Fruit fly (Drosophila melanogaster) whole organism, wandering third instar larva: ENCODE data around the gene CG13117.

Experiments used
- CG9705 ChIP-seq: fragments of 200-800 bp; sonication (Bioruptor generic); optimal IDR thresholded peaks from 2 replicates; lab custom pipeline; 2018; ENCODE audit warnings: missing biosample characterization, mild to moderate bottlenecking, missing genetic modification characterization
- CrebA ChIP-seq: fragments of 200-800 bp; sonication (Bioruptor generic); optimal IDR thresholded peaks from 2 replicates; lab custom pipeline; 2016; ENCODE audit warnings: missing biosample characterization, mild to moderate bottlenecking, missing genetic modification characterization, borderline replicate concordance
- Dfd ChIP-seq: fragments of >200 bp; optimal IDR thresholded peaks from 2 replicates; lab custom pipeline; 2017; ENCODE audit warnings: missing biosample characterization, missing genetic modification characterization
- Jra ChIP-seq: sonication (Bioruptor generic); optimal IDR thresholded peaks from 2 replicates; lab custom pipeline; 2016; ENCODE audit warnings: missing biosample characterization, missing genetic modification characterization
- Mio ChIP-seq: sonication (Bioruptor generic); optimal IDR thresholded peaks from 2 replicates; lab custom pipeline; 2016; ENCODE audit warnings: missing biosample characterization, missing genetic modification characterization
- N ChIP-seq: fragments of >200 bp; optimal IDR thresholded peaks from 2 replicates; lab custom pipeline; 2018; ENCODE audit warnings: missing biosample characterization, missing external identifiers, missing genetic modification characterization
- br ChIP-seq: fragments of 200-800 bp; sonication (Bioruptor generic); optimal IDR thresholded peaks from 2 replicates; lab custom pipeline; 2016; ENCODE audit warnings: missing biosample characterization, missing genetic modification characterization
- foxo ChIP-seq, 2 experiments: fragments of 200-800 bp; sonication (Bioruptor generic); optimal IDR thresholded peaks; 2 replicates in 1 of 2; 3 replicates in 1 of 2; lab custom pipeline; 2016 to 2017; ENCODE audit warnings: missing biosample characterization in 2 of 2, missing genetic modification characterization in 2 of 2
- h ChIP-seq: fragments of 200-800 bp; sonication (Bioruptor generic); optimal IDR thresholded peaks from 3 replicates; lab custom pipeline; 2016; ENCODE audit warnings: missing biosample characterization, mild to moderate bottlenecking, missing genetic modification characterization
- pan ChIP-seq: fragments of >200 bp; optimal IDR thresholded peaks from 2 replicates; lab custom pipeline; 2017
- psq ChIP-seq: fragments of 200-800 bp; sonication (Bioruptor generic); optimal IDR thresholded peaks from 3 replicates; lab custom pipeline; 2017; ENCODE audit warnings: missing biosample characterization, mild to moderate bottlenecking, missing genetic modification characterization, moderate library complexity
- rgr ChIP-seq: fragments of 200-800 bp; sonication (Bioruptor generic); optimal IDR thresholded peaks from 3 replicates; lab custom pipeline; 2016; ENCODE audit warnings: missing biosample characterization, mild to moderate bottlenecking, missing genetic modification characterization

dm6 chr2L:9731269-9731668 lies 5.2 kb upstream of the CG13117 start:
- no peak for TF ChIP-seq foxo (GFP tag; optimal IDR thresholded peaks at IDR 0.05; lab: Kevin White, UChicago)
- no peak for TF ChIP-seq Mio (GFP tag; lab: Kevin White, UChicago)
- no peak for TF ChIP-seq Jra (GFP tag; lab: Kevin White, UChicago)
- no peak for TF ChIP-seq CrebA (GFP tag; lab: Kevin White, UChicago)
- no peak for TF ChIP-seq rgr (GFP tag; lab: Kevin White, UChicago)
- TF ChIP-seq Dfd (GFP tag; lab: Kevin White, UChicago) = no peak
- TF ChIP-seq N = no peak
- no peak for TF ChIP-seq CG9705 (GFP tag; lab: Kevin White, UChicago)
- no peak for TF ChIP-seq h (GFP tag; lab: Kevin White, UChicago)
- no peak for TF ChIP-seq psq (GFP tag; lab: Kevin White, UChicago)
- no peak for TF ChIP-seq pan (lab: Kevin White, UChicago)
- no peak for TF ChIP-seq br (GFP tag; lab: Kevin White, UChicago)
